Worm (Caenorhabditis elegans): ENCODE measurements around the gene fbxa-170.
"Not testable (repeated sequence)": the region's sequence is repeated elsewhere in the genome, so short reads cannot be mapped to it uniquely, and the experiment has no call there.

DNA sequence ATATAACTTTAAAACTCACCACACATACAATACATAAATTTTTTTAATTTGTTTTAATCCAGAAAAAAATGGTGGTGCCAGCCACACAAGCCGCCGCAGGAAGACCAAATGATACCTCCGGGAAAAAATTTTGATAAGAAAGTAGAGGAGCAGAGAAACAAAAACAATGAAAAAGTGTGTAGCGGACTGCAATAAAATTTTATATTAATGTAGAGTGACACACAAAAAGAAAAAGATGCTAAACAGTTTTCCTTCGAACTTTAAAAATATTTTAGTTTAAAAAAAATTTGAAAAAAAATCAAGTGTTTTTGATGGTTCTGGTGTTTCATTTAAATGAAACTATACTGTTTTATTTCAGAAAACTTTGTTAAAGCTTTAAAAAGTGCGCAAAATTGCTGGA, 12.1 kb upstream of the fbxa-170 start, which contains the start of gene C36C9.12:
- TF ChIP-seq tab-1 (GFP tag; IDR thresholded peaks at IDR 0.05); ztf-23 (GFP tag; IDR thresholded peaks at IDR 0.05); ref-1 (GFP tag; conservative IDR thresholded peaks at IDR 0.05); T22C8.4 (GFP tag; IDR thresholded peaks at IDR 0.05): not testable (repeated sequence)

Data from whole organism, midembryonic.